Worm (Caenorhabditis elegans) whole organism, mixed stage, embryonic: ENCODE results near the gene lec-11.

Experiments used
- bed-3 ChIP-seq: fragments of 200-800 bp; sonication (Bioruptor generic); optimal IDR thresholded peaks from 3 replicates; lab custom pipeline; 2018; ENCODE audit warnings: mild to moderate bottlenecking, missing genetic modification characterization, moderate library complexity, missing compliant biosample characterization
- ceh-43 ChIP-seq: fragments of 200-800 bp; sonication (Bioruptor generic); optimal IDR thresholded peaks from 2 replicates; lab custom pipeline; 2018; ENCODE audit warnings: mild to moderate bottlenecking, missing genetic modification characterization, moderate library complexity, missing compliant biosample characterization
- ces-1 ChIP-seq: fragments of 150-350 bp; optimal IDR thresholded peaks from 2 replicates; lab custom pipeline; 2014; ENCODE audit warnings: missing biosample characterization, missing genetic modification reagents, missing genetic modification characterization
- elt-1 ChIP-seq: sonication (generic microtip); optimal IDR thresholded peaks from 2 replicates; lab custom pipeline; 2017; ENCODE audit warnings: missing genetic modification characterization, mild to moderate bottlenecking, missing compliant biosample characterization, antibody characterized with exemption, moderate library complexity, borderline replicate concordance; ENCODE audit not compliant: insufficient read depth
- elt-3 ChIP-seq: fragments of 150-350 bp; optimal IDR thresholded peaks from 2 replicates; lab custom pipeline; 2014; ENCODE audit warnings: missing biosample characterization, missing genetic modification characterization
- flh-1 ChIP-seq: fragments of 200-800 bp; sonication (Bioruptor generic); optimal IDR thresholded peaks from 2 replicates; lab custom pipeline; 2018; ENCODE audit warnings: mild to moderate bottlenecking, missing genetic modification characterization, moderate library complexity, missing compliant biosample characterization
- lin-13 ChIP-seq: fragments of 150-350 bp; optimal IDR thresholded peaks from 2 replicates; lab custom pipeline; 2014; ENCODE audit warnings: missing biosample characterization, missing genetic modification characterization
- lsy-2 ChIP-seq: fragments of 150-350 bp; optimal IDR thresholded peaks from 2 replicates; lab custom pipeline; 2014; ENCODE audit warnings: missing biosample characterization, missing genetic modification characterization
- nhr-237 ChIP-seq: fragments of 150-350 bp; optimal IDR thresholded peaks from 2 replicates; lab custom pipeline; 2014; ENCODE audit warnings: missing biosample characterization, missing genetic modification characterization
- ztf-11 ChIP-seq: fragments of 150-350 bp; optimal IDR thresholded peaks from 2 replicates; lab custom pipeline; 2014; ENCODE audit warnings: missing biosample characterization, missing genetic modification characterization

- TF ChIP-seq ceh-43 (GFP tag; lab: Kevin White, UChicago) (no peak), lin-13 (no peak), flh-1 (GFP tag; lab: Kevin White, UChicago) (no peak), bed-3 (GFP tag; lab: Kevin White, UChicago) (no peak), ztf-11 (tag; lab: Kevin White, UChicago) (no peak), ces-1 (GFP tag; lab: Kevin White, UChicago) (no peak), elt-1 (no peak), lsy-2 (no peak), elt-3 (tag; lab: Kevin White, UChicago) (no peak), nhr-237 (tag; lab: Kevin White, UChicago) (no peak)
These were observed 17.7 kb downstream of the lec-11 start, which contains the start of gene bicd-1 for ce11 chrIV:6572238-6572637.
